Worm (Caenorhabditis elegans): ENCODE results near the gene sec-15.

sec-15 gene

DNA sequence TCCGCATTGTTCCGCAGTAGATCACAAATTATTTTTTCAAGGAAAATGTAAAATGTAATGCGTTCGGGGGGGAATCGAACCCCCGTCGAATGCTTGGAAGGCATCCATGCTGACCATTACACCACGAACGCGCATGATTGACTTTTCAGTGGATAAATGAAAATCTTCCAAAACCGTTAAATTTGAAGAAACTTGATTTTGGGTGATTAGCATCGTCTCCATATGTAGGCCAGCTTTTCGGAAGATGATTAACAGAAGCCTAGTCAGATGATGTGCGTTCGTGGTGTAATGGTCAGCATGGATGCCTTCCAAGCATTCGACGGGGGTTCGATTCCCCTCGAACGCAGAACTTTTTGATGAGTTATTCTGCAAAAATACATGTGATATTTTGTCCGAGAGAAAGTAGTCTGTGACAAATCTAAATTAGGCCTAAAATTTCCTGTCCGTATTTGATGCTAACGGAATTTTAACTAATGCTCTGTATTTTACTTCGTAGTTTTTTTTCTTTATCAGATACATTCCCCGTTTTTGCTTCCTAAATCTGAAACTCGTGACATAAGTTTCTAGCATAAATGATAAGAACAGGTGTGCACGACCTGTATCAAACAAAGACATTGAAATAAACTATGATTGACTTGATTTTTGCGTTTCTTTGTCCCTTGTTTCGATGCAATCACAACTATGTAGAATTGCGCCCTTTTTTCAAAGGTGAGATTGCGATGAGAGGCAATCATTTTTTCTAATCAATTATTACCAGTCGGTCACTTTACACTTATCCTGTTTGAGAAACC, 11.1 kb upstream of the sec-15 start, which contains the start of gene C28G1.10:
C28G1.10 (plus strand) TSS at position 676 of the 791 bp plus-strand sequence.
- TF ChIP-seq swsn-7 (tag; optimal IDR thresholded peaks at IDR 0.05) (no peak), elt-2 (tag; optimal IDR thresholded peaks at IDR 0.05) (peak; percentile 76), lin-35 (GFP tag; optimal IDR thresholded peaks at IDR 0.05) (peak in 1 of 2 experiments; percentile 17)

DNA sequence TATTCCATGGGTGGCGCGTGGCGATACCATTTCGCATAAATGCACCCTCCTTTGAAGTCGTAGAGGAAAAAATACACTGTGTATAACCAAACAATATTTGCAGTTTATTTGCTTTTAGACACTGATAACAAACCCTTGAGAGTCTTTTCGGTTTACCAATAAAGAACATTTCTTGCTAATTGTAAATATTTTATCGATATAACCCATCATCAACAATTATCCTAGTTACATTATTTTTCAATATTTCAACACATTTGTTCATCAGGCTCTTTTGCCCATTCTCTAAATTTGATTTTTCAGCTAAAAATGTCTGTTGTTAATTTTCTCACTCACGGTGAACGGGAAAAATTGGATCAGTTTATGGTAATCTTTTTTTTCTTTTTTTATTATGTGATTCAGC, 8.5 kb upstream of the sec-15 start, which contains the start of gene ubc-23:
ubc-23 (plus strand) TSS at position 301 of the 400 bp plus-strand sequence.
- TF ChIP-seq nhr-11 (tag; optimal IDR thresholded peaks at IDR 0.05) (no peak), Y116A8C.19 (tag; optimal IDR thresholded peaks at IDR 0.05; ENCODE audit: borderline replicate concordance) (no peak), ets-5 (GFP tag; IDR thresholded peaks at IDR 0.05) (no peak), hpl-2 (GFP tag; optimal IDR thresholded peaks at IDR 0.05) (no peak), ztf-11 (tag; optimal IDR thresholded peaks at IDR 0.05) (no peak), efl-3 (GFP tag; optimal IDR thresholded peaks at IDR 0.05) (no peak), ama-1 (optimal IDR thresholded peaks at IDR 0.05) (no peak), aly-2 (tag; optimal IDR thresholded peaks at IDR 0.05) (no peak), nhr-237 (tag; optimal IDR thresholded peaks at IDR 0.05) (no peak), mef-2 (tag; optimal IDR thresholded peaks at IDR 0.05) (no peak), snu-23 (GFP tag; optimal IDR thresholded peaks at IDR 0.05) (no peak), fos-1 (tag; optimal IDR thresholded peaks at IDR 0.05) (no peak), xbp-1 (tag; optimal IDR thresholded peaks at IDR 0.05) (no peak), tbx-2 (tag; optimal IDR thresholded peaks at IDR 0.05) (no peak), mep-1 (tag; optimal IDR thresholded peaks at IDR 0.05) (no peak), skn-1 (tag; optimal IDR thresholded peaks at IDR 0.05) (no peak)

DNA sequence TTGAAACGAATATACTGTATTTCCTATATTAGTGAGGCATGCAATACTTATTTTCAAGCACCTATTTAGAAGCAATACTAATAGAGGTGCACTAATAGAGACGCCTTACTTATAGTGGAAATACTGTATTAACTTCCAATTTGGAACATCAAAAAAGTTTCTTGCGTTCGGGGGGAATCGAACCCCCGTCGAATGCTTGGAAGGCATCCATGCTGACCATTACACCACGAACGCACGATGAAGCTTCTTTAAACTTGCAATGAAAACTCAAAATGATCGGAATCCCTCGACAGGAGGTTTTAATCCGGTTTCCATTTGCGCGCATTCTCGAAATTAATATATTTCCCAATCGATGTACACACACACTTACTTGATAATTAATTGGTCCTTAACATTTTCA, 2.7 kb upstream of the sec-15 start:
- TF ChIP-seq unc-86 (tag; optimal IDR thresholded peaks at IDR 0.05) (no peak), irx-1 (tag; optimal IDR thresholded peaks at IDR 0.05) (no peak), sup-37 (GFP tag; optimal IDR thresholded peaks at IDR 0.05) (no peak), fkh-4 (tag; optimal IDR thresholded peaks at IDR 0.05; ENCODE audit: borderline replicate concordance) (no peak), nhr-19 (GFP tag; conservative IDR thresholded peaks at IDR 0.05) (no peak), nhr-85 (tag) (no peak), sox-4 (tag; optimal IDR thresholded peaks at IDR 0.05) (no peak), alr-1 (tag; optimal IDR thresholded peaks at IDR 0.05; ENCODE audit: borderline replicate concordance) (no peak), dsc-1 (tag; optimal IDR thresholded peaks at IDR 0.05) (no peak), mep-1 (tag; optimal IDR thresholded peaks at IDR 0.05) (no peak), lin-13 (GFP tag; optimal IDR thresholded peaks at IDR 0.05) (no peak), lin-15B (tag; optimal IDR thresholded peaks at IDR 0.05) (no peak), isw-1 (GFP tag; IDR thresholded peaks at IDR 0.05) (no peak), ceh-82 (tag; optimal IDR thresholded peaks at IDR 0.05) (no peak), nhr-20 (tag; optimal IDR thresholded peaks at IDR 0.05) (no peak), aha-1 (tag; optimal IDR thresholded peaks at IDR 0.05) (no peak)

DNA sequence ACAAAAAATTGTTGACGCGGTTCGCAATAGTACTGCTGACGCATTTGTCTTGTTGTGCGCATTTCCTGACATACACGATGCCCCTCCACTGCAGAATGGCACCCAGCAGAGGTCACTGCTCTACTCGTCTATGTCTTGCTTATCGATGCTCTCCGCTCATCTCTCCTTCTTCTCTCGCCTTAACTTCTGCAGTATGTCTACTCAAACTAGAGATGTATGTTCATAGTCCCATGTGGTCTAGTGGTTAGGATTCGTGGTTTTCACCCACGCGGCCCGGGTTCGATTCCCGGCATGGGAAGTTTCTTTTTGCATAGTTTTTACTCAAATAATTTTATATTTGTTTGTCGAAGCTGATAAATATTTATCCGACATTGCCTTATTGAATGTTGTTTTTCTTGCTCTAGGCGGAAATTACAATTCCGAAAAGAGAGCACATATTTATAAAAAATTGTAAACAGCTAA, 403 bp upstream of the sec-15 start, which contains the start of gene C28G1.2:
C28G1.2 (plus strand) TSS at position 130 of the 462 bp plus-strand sequence.
- peak; percentile 80 for TF ChIP-seq skn-1 (tag; optimal IDR thresholded peaks at IDR 0.05)
- peak; percentile 60 for TF ChIP-seq nhr-11 (tag; optimal IDR thresholded peaks at IDR 0.05)
- TF ChIP-seq C16A3.4 (tag; optimal IDR thresholded peaks at IDR 0.05), result peak; percentile 89
- peak; percentile 93 for TF ChIP-seq unc-86 (tag; optimal IDR thresholded peaks at IDR 0.05)
- peak; percentile 98 for TF ChIP-seq snu-23 (GFP tag; optimal IDR thresholded peaks at IDR 0.05)
- TF ChIP-seq egl-13 (tag; optimal IDR thresholded peaks at IDR 0.05), result peak; percentile 89
- no peak for TF ChIP-seq tlp-1 (tag; optimal IDR thresholded peaks at IDR 0.05)
- TF ChIP-seq nhr-71 (tag; optimal IDR thresholded peaks at IDR 0.05), result peak; percentile 96
- TF ChIP-seq blmp-1 (tag; optimal IDR thresholded peaks at IDR 0.05), result peak; percentile 41
- peak; percentile 94 for TF ChIP-seq nhr-19 (GFP tag; conservative IDR thresholded peaks at IDR 0.05)
- TF ChIP-seq ama-1 (optimal IDR thresholded peaks at IDR 0.05), result peak; percentile 32
- TF ChIP-seq irx-1 (tag; optimal IDR thresholded peaks at IDR 0.05), result peak; percentile 93
- no peak for TF ChIP-seq nhr-28 (tag; optimal IDR thresholded peaks at IDR 0.05)
- peak; percentile 63 to 74 (median 73) for TF ChIP-seq dpl-1 (GFP tag; optimal IDR thresholded peaks at IDR 0.05)
- TF ChIP-seq efl-1 (optimal IDR thresholded peaks at IDR 0.05), result peak; percentile 74 to 78
- peak; percentile 49 to 96 for TF ChIP-seq efl-1 (GFP tag; optimal IDR thresholded peaks at IDR 0.05 in 1 of 2)
- no peak for TF ChIP-seq nhr-84 (tag; optimal IDR thresholded peaks at IDR 0.05)
- peak; percentile 62 for TF ChIP-seq fkh-4 (tag; optimal IDR thresholded peaks at IDR 0.05; ENCODE audit: borderline replicate concordance)
- peak; percentile 58 for TF ChIP-seq unc-130 (tag; optimal IDR thresholded peaks at IDR 0.05)
- peak; percentile 91 for TF ChIP-seq lir-3 (tag; optimal IDR thresholded peaks at IDR 0.05; ENCODE audit: poor library complexity)
- TF ChIP-seq ces-1 (GFP tag; optimal IDR thresholded peaks at IDR 0.05), result no peak

Measured in whole organism, L1 larva.